Fruit fly (Drosophila melanogaster): Measurements from ENCODE around the gene rg.

Gene rg

DNA sequence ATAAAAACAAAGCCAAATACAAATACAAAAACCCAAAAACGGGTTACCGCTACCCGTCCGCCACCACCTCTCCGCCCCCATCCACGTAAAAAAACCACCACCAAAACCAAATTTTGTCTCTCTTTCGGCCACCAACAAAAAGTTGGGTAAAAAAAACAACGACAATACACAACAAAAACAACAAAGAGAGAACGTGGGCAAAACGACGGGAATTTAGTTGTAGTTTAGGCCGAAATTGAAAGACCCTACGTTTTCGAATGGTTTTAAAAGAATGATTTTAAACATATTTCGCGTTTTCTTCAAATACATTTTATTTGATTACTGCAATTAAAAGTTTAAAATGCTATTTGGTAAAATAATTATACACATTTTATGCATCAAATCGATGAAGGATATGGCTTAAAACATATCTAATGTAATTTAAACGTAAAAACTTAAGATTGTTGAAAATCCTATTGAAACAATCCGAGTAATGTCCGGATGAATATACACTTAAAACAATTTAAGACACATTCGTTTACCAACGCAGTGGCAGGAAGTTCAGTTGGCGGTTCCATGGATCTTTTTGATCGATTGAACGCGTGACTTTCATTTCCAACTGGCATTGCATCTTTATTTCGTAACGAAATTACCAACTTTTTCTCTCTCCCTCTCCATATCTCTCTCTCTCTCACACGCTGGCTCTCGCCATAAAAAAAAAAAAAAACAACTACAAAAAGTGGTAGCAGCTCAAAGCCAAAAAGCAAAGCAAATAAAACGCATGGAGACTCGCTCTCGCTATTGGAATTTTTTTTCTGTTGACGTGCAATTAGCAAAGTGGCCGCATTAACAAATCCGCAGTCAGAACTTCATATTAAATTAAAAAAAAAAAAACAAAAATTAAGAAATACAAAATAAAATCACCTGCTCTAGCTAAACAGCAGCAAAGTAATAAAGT, 1.4 kb downstream of the rg start (continued):
- no peak for TF ChIP-seq zen2 (GFP tag; IDR thresholded peaks at IDR 0.05; ENCODE audit: partially characterized antibody)
- TF ChIP-seq CG6272 (GFP tag; IDR thresholded peaks at IDR 0.05) = no peak
- no peak for TF ChIP-seq ap (GFP tag; IDR thresholded peaks at IDR 0.05)
- TF ChIP-seq tio (GFP tag; optimal IDR thresholded peaks at IDR 0.05) = peak; percentile 63
- TF ChIP-seq NFAT (GFP tag; IDR thresholded peaks at IDR 0.05) = 0 out of 2 replicates have a peak, but pooled peaks have one; percentile 34
- no peak for TF ChIP-seq HLHmδ (GFP tag; optimal IDR thresholded peaks at IDR 0.05)
- peak; percentile 11 for TF ChIP-seq oc (tag; optimal IDR thresholded peaks at IDR 0.05)
- no peak for TF ChIP-seq Doc3 (GFP tag; IDR thresholded peaks at IDR 0.05; ENCODE audit: partially characterized antibody)
- TF ChIP-seq CG12769 (tag; optimal IDR thresholded peaks at IDR 0.05) = peak; percentile 47
- no peak for TF ChIP-seq CG8765 (GFP tag; IDR thresholded peaks at IDR 0.05)
- no peak for TF ChIP-seq Bgb (GFP tag; IDR thresholded peaks at IDR 0.05; ENCODE audit: partially characterized antibody)
- no peak for TF ChIP-seq unc-4 (GFP tag; IDR thresholded peaks at IDR 0.05; ENCODE audit: partially characterized antibody)
- TF ChIP-seq Fer1 (GFP tag; optimal IDR thresholded peaks at IDR 0.05) = peak; percentile 5
- TF ChIP-seq eve (GFP tag; optimal IDR thresholded peaks at IDR 0.05) = peak in 1 of 2 experiments; percentile 84
- peak; percentile 20; the same call in 1 of the 2 replicates for TF ChIP-seq wdn (GFP tag; IDR thresholded peaks at IDR 0.05)
- peak; percentile 82 for TF ChIP-seq CG18262 (tag; optimal IDR thresholded peaks at IDR 0.05)
- TF ChIP-seq nmo (GFP tag; optimal IDR thresholded peaks at IDR 0.05) = peak; percentile 76
- no peak for TF ChIP-seq ken (GFP tag; IDR thresholded peaks at IDR 0.05)
- no peak for TF ChIP-seq Atf3 (GFP tag; optimal IDR thresholded peaks at IDR 0.05)
- TF ChIP-seq bbx (GFP tag; IDR thresholded peaks at IDR 0.05; ENCODE audit: partially characterized antibody) = no peak
- no peak for TF ChIP-seq CG4730 (GFP tag; IDR thresholded peaks at IDR 0.05)
- TF ChIP-seq slbo (GFP tag; IDR thresholded peaks at IDR 0.05) = peak; percentile 49
- peak; percentile 70 for TF ChIP-seq Sox100B (GFP tag; optimal IDR thresholded peaks at IDR 0.05)
- TF ChIP-seq jing (GFP tag; optimal IDR thresholded peaks at IDR 0.05) = peak; percentile 12
- TF ChIP-seq gcm (GFP tag; optimal IDR thresholded peaks at IDR 0.05) = peak; percentile 12
- no peak for TF ChIP-seq CG31365 (tag; optimal IDR thresholded peaks at IDR 0.05)
- no peak for TF ChIP-seq CG7745 (tag; optimal IDR thresholded peaks at IDR 0.05)
- TF ChIP-seq hkb (optimal IDR thresholded peaks at IDR 0.05) = no peak
- no peak for TF ChIP-seq hkb (GFP tag; IDR thresholded peaks at IDR 0.05)
- TF ChIP-seq CG34376 (GFP tag; optimal IDR thresholded peaks at IDR 0.05) = no peak
- no peak for TF ChIP-seq cad (GFP tag; optimal IDR thresholded peaks at IDR 0.05)
- TF ChIP-seq D19B (GFP tag; optimal IDR thresholded peaks at IDR 0.05) = peak; percentile 37
- TF ChIP-seq CG4360 (GFP tag; IDR thresholded peaks at IDR 0.05) = peak; percentile 46
- 0 out of 2 replicates have a peak, but pooled peaks have one; percentile 34 for TF ChIP-seq CG9215 (GFP tag; IDR thresholded peaks at IDR 0.05)
- TF ChIP-seq dm (GFP tag; optimal IDR thresholded peaks at IDR 0.05) = no peak
- peak; percentile 48 for TF ChIP-seq HLH54F (GFP tag; optimal IDR thresholded peaks at IDR 0.05)
- peak; percentile 29 for TF ChIP-seq sug (tag; optimal IDR thresholded peaks at IDR 0.05)
- TF ChIP-seq sima (GFP tag; optimal IDR thresholded peaks at IDR 0.05) = no peak
- 0 out of 2 replicates have a peak, but pooled peaks have one; percentile 24 for TF ChIP-seq Nf-YA (GFP tag; IDR thresholded peaks at IDR 0.05)
- no peak for TF ChIP-seq CG6254 (GFP tag; optimal IDR thresholded peaks at IDR 0.05)
- TF ChIP-seq CG14710 (tag; optimal IDR thresholded peaks at IDR 0.05) = peak; percentile 44
- TF ChIP-seq zen (tag; optimal IDR thresholded peaks at IDR 0.05) = no peak
- peak; percentile 63 for TF ChIP-seq sqz (GFP tag; optimal IDR thresholded peaks at IDR 0.05)
- no peak for TF ChIP-seq ac (GFP tag; optimal IDR thresholded peaks at IDR 0.05)
- TF ChIP-seq shn (GFP tag; optimal IDR thresholded peaks at IDR 0.05) = peak; percentile 54
- peak; percentile 44 for TF ChIP-seq tap (tag; optimal IDR thresholded peaks at IDR 0.05)
- TF ChIP-seq bcd (GFP tag; optimal IDR thresholded peaks at IDR 0.05) = peak; percentile 68
- TF ChIP-seq sens (GFP tag) = peak; percentile 84
- TF ChIP-seq B-H2 (GFP tag; optimal IDR thresholded peaks at IDR 0.05) = no peak

Measured in whole organism, embryonic.